Fruit fly (Drosophila melanogaster) whole organism, embryonic: ENCODE measurements around the gene foi.

Experiments used
- Asciz ChIP-seq: fragments of 200-800 bp; sonication (Bioruptor generic); optimal IDR thresholded peaks from 2 replicates; lab custom pipeline; 2017; ENCODE audit warnings: missing biosample characterization, mild to moderate bottlenecking, missing genetic modification characterization, missing genetic modification reagents
- CG10267 ChIP-seq: fragments of 200-800 bp; sonication (Bioruptor generic); optimal IDR thresholded peaks from 2 replicates; lab custom pipeline; 2018; ENCODE audit warnings: missing biosample characterization, mild to moderate bottlenecking, missing genetic modification characterization, moderate library complexity
- CG11085 ChIP-seq: fragments of 200-800 bp; sonication (Bioruptor generic); IDR thresholded peaks from 2 replicates; pipeline ENCODE4 v1.3.6; 2022; ENCODE audit warnings: missing biosample characterization, missing genetic modification characterization
- CG11247 ChIP-seq: fragments of 200-800 bp; sonication (Bioruptor generic); IDR thresholded peaks from 2 replicates; pipeline ENCODE4 v1.3.6; 2022; ENCODE audit warnings: missing biosample characterization, missing genetic modification characterization
- CG1233 ChIP-seq: fragments of 200-800 bp; sonication (Bioruptor generic); optimal IDR thresholded peaks from 4 replicates; lab custom pipeline; 2018; ENCODE audit warnings: missing biosample characterization, mild to moderate bottlenecking, missing genetic modification characterization
- CG14050 ChIP-seq: fragments of 200-800 bp; sonication (Bioruptor generic); IDR thresholded peaks from 3 replicates; pipeline ENCODE4 v1.3.6; 2022; ENCODE audit warnings: missing biosample characterization, missing genetic modification characterization
- CG14860 ChIP-seq: fragments of 200-800 bp; sonication (Bioruptor generic); IDR thresholded peaks from 3 replicates; pipeline ENCODE4 v1.3.6; 2022; ENCODE audit warnings: missing biosample characterization, missing genetic modification characterization; ENCODE audit not compliant: partially characterized antibody
- CG15073 ChIP-seq: fragments of 200-800 bp; sonication (Bioruptor generic); optimal IDR thresholded peaks from 2 replicates; lab custom pipeline; 2016; ENCODE audit warnings: missing biosample characterization, missing genetic modification characterization
- CG15514 ChIP-seq: fragments of 200-800 bp; sonication (Bioruptor generic); optimal IDR thresholded peaks from 3 replicates; lab custom pipeline; 2017; ENCODE audit warnings: missing biosample characterization, missing genetic modification characterization, mild to moderate bottlenecking, moderate library complexity, missing genetic modification reagents
- CG17361 ChIP-seq: fragments of 200-800 bp; sonication (Bioruptor generic); IDR thresholded peaks from 3 replicates; pipeline ENCODE4 v1.3.6; 2022; ENCODE audit warnings: missing biosample characterization, missing genetic modification characterization
- CG1832 ChIP-seq: fragments of 200-800 bp; sonication (Bioruptor generic); optimal IDR thresholded peaks from 2 replicates; lab custom pipeline; 2017; ENCODE audit warnings: missing biosample characterization, mild to moderate bottlenecking, missing genetic modification characterization, inconsistent platforms
- CG34422 ChIP-seq: fragments of 200-800 bp; sonication (Bioruptor generic); IDR thresholded peaks from 3 replicates; pipeline ENCODE4 v1.3.6; 2022; ENCODE audit warnings: missing biosample characterization, missing genetic modification characterization
- CG3838 ChIP-seq: fragments of 200-800 bp; sonication (Bioruptor generic); optimal IDR thresholded peaks from 3 replicates; lab custom pipeline; 2016; ENCODE audit warnings: missing biosample characterization, missing genetic modification characterization
- CG3847 ChIP-seq: fragments of 200-800 bp; sonication (Bioruptor generic); IDR thresholded peaks from 2 replicates; pipeline ENCODE4 v1.3.6; 2022; ENCODE audit warnings: missing biosample characterization, missing genetic modification characterization
- CG4404 ChIP-seq: fragments of 200-800 bp; sonication (Bioruptor generic); IDR thresholded peaks from 2 replicates; pipeline ENCODE4 v1.3.6; 2022; ENCODE audit warnings: missing biosample characterization, missing genetic modification characterization
- CG4707 ChIP-seq: fragments of 200-800 bp; sonication (Bioruptor generic); optimal IDR thresholded peaks from 2 replicates; lab custom pipeline; 2018; ENCODE audit warnings: missing biosample characterization, mild to moderate bottlenecking, missing genetic modification characterization, moderate library complexity
- CG6683 ChIP-seq: fragments of 200-800 bp; sonication (Bioruptor generic); optimal IDR thresholded peaks from 2 replicates; lab custom pipeline; 2017; ENCODE audit warnings: missing biosample characterization, mild to moderate bottlenecking, missing genetic modification characterization, missing genetic modification reagents
- CG6689 ChIP-seq: fragments of 200-800 bp; sonication (Bioruptor generic); IDR thresholded peaks from 2 replicates; pipeline ENCODE4 v1.3.6; 2022; ENCODE audit warnings: missing biosample characterization, missing genetic modification characterization
- CG6791 ChIP-seq: fragments of 200-800 bp; sonication (Bioruptor generic); IDR thresholded peaks from 3 replicates; pipeline ENCODE4 v1.3.6; 2022; ENCODE audit warnings: missing biosample characterization, missing genetic modification characterization; ENCODE audit not compliant: partially characterized antibody
- CG9797 ChIP-seq: fragments of 200-800 bp; sonication (Bioruptor generic); optimal IDR thresholded peaks from 3 replicates; lab custom pipeline; 2018; ENCODE audit warnings: missing biosample characterization, mild to moderate bottlenecking, missing genetic modification characterization
- CkIIα-i1 ChIP-seq: fragments of 200-800 bp; sonication (Bioruptor generic); IDR thresholded peaks from 2 replicates; pipeline ENCODE4 v1.3.6; 2022; ENCODE audit warnings: missing biosample characterization, missing genetic modification characterization
- Dfd ChIP-seq, 2 experiments: fragments of >200 bp; optimal IDR thresholded peaks; 2 replicates each; lab custom pipeline; 2017; ENCODE audit warnings: missing biosample characterization in 2 of 2, missing genetic modification characterization in 2 of 2
- GATAe ChIP-seq: fragments of 200-800 bp; sonication (Bioruptor generic); conservative IDR thresholded peaks from 2 replicates; pipeline ENCODE4 v1.3.6; 2022; ENCODE audit warnings: missing biosample characterization, missing genetic modification characterization
- H15 ChIP-seq: fragments of 200-800 bp; sonication (Bioruptor generic); IDR thresholded peaks from 3 replicates; pipeline ENCODE4 v1.3.6; 2022; ENCODE audit warnings: missing biosample characterization, missing genetic modification characterization
- Hey ChIP-seq: fragments of 200-800 bp; sonication (Bioruptor generic); optimal IDR thresholded peaks from 3 replicates; lab custom pipeline; 2018; ENCODE audit warnings: missing biosample characterization, mild to moderate bottlenecking, missing genetic modification characterization
- Mrtf ChIP-seq: fragments of 200-800 bp; sonication (Bioruptor generic); IDR thresholded peaks from 3 replicates; pipeline ENCODE4 v1.3.6; 2022; ENCODE audit warnings: missing biosample characterization, missing genetic modification characterization
- Six4 ChIP-seq: fragments of 200-800 bp; sonication (Bioruptor generic); optimal IDR thresholded peaks from 2 replicates; lab custom pipeline; 2016; ENCODE audit warnings: missing biosample characterization, missing genetic modification characterization
- Sry-δ ChIP-seq: fragments of 200-800 bp; sonication (Bioruptor generic); optimal IDR thresholded peaks from 2 replicates; lab custom pipeline; 2016; ENCODE audit warnings: missing biosample characterization, missing genetic modification characterization
- ab ChIP-seq: fragments of 200-800 bp; sonication (Bioruptor generic); optimal IDR thresholded peaks from 2 replicates; lab custom pipeline; 2016; ENCODE audit warnings: missing biosample characterization, missing genetic modification characterization
- al ChIP-seq: fragments of 200-800 bp; sonication (Bioruptor generic); IDR thresholded peaks from 2 replicates; pipeline ENCODE4 v1.3.6; 2022; ENCODE audit warnings: missing biosample characterization, missing genetic modification characterization
- ara ChIP-seq: fragments of 200-800 bp; sonication (Bioruptor generic); IDR thresholded peaks from 2 replicates; pipeline ENCODE4 v1.3.6; 2022; ENCODE audit warnings: missing biosample characterization, missing genetic modification characterization
- crol ChIP-seq: fragments of 200-800 bp; sonication (Bioruptor generic); IDR thresholded peaks from 2 replicates; pipeline ENCODE4 v1.3.6; 2022; ENCODE audit warnings: missing biosample characterization, missing genetic modification characterization
- esg ChIP-seq: fragments of 200-800 bp; sonication (Bioruptor generic); conservative IDR thresholded peaks from 2 replicates; pipeline ENCODE4 v1.3.6; 2022; ENCODE audit warnings: missing biosample characterization, missing genetic modification characterization
- fd3F ChIP-seq: fragments of 200-800 bp; sonication (Bioruptor generic); optimal IDR thresholded peaks from 2 replicates; lab custom pipeline; 2018; ENCODE audit warnings: missing biosample characterization, mild to moderate bottlenecking, missing genetic modification characterization, moderate library complexity
- hbn ChIP-seq: fragments of 200-800 bp; sonication (Bioruptor generic); IDR thresholded peaks from 2 replicates; pipeline ENCODE4 v1.3.6; 2022; ENCODE audit warnings: missing biosample characterization, missing genetic modification characterization; ENCODE audit not compliant: partially characterized antibody
- inv ChIP-seq: fragments of 200-800 bp; sonication (Bioruptor generic); IDR thresholded peaks from 2 replicates; pipeline ENCODE4 v1.3.6; 2022; ENCODE audit warnings: missing biosample characterization, missing genetic modification characterization; ENCODE audit not compliant: partially characterized antibody
- jigr1 ChIP-seq: fragments of 200-800 bp; sonication (Bioruptor generic); IDR thresholded peaks from 3 replicates; pipeline ENCODE4 v1.3.6; 2022; ENCODE audit warnings: missing biosample characterization, missing genetic modification characterization
- nau ChIP-seq: fragments of 200-800 bp; sonication (Bioruptor generic); optimal IDR thresholded peaks from 3 replicates; lab custom pipeline; 2017; ENCODE audit warnings: missing biosample characterization, mild to moderate bottlenecking, missing genetic modification characterization, missing genetic modification reagents
- nerfin-2 ChIP-seq: fragments of 200-800 bp; sonication (Bioruptor generic); IDR thresholded peaks from 2 replicates; pipeline ENCODE4 v1.3.6; 2022; ENCODE audit warnings: missing biosample characterization, missing genetic modification characterization; ENCODE audit not compliant: partially characterized antibody
- pho ChIP-seq: fragments of 200-800 bp; sonication (Bioruptor generic); optimal IDR thresholded peaks from 2 replicates; lab custom pipeline; 2016; ENCODE audit warnings: missing biosample characterization, missing genetic modification characterization
- ranshi ChIP-seq: fragments of 200-800 bp; sonication (Bioruptor generic); IDR thresholded peaks from 2 replicates; pipeline ENCODE4 v1.3.6; 2022; ENCODE audit warnings: missing biosample characterization, missing genetic modification characterization
- repo ChIP-seq: fragments of 200-800 bp; sonication (Bioruptor generic); optimal IDR thresholded peaks from 2 replicates; lab custom pipeline; 2016; ENCODE audit warnings: missing biosample characterization, missing genetic modification characterization
- run ChIP-seq: fragments of 200-800 bp; sonication (Bioruptor generic); optimal IDR thresholded peaks from 3 replicates; lab custom pipeline; 2018; ENCODE audit warnings: missing biosample characterization, mild to moderate bottlenecking, missing genetic modification characterization
- sens ChIP-seq: fragments of 200-800 bp; sonication (Bioruptor generic); peaks from one replicate; lab custom pipeline; 2016; ENCODE audit warnings: missing biosample characterization, missing genetic modification characterization
- shn ChIP-seq: fragments of 200-800 bp; sonication (Bioruptor generic); optimal IDR thresholded peaks from 3 replicates; lab custom pipeline; 2016; ENCODE audit warnings: missing biosample characterization, missing genetic modification characterization
- sna ChIP-seq: fragments of 200-800 bp; sonication (Bioruptor generic); IDR thresholded peaks from 2 replicates; pipeline ENCODE4 v1.3.6; 2022; ENCODE audit warnings: missing biosample characterization, missing genetic modification characterization; ENCODE audit not compliant: partially characterized antibody
- tap ChIP-seq: fragments of 200-800 bp; optimal IDR thresholded peaks from 3 replicates; lab custom pipeline; 2019; ENCODE audit warnings: missing biosample characterization, mild to moderate bottlenecking, missing genetic modification characterization, moderate library complexity
- trem ChIP-seq: fragments of 200-800 bp; optimal IDR thresholded peaks from 3 replicates; lab custom pipeline; 2019; ENCODE audit warnings: missing biosample characterization, mild to moderate bottlenecking, missing genetic modification characterization, moderate library complexity
- vfl ChIP-seq: fragments of 200-800 bp; sonication (Bioruptor generic); optimal IDR thresholded peaks from 2 replicates; lab custom pipeline; 2016; ENCODE audit warnings: missing biosample characterization, missing genetic modification characterization

Gene foi

DNA sequence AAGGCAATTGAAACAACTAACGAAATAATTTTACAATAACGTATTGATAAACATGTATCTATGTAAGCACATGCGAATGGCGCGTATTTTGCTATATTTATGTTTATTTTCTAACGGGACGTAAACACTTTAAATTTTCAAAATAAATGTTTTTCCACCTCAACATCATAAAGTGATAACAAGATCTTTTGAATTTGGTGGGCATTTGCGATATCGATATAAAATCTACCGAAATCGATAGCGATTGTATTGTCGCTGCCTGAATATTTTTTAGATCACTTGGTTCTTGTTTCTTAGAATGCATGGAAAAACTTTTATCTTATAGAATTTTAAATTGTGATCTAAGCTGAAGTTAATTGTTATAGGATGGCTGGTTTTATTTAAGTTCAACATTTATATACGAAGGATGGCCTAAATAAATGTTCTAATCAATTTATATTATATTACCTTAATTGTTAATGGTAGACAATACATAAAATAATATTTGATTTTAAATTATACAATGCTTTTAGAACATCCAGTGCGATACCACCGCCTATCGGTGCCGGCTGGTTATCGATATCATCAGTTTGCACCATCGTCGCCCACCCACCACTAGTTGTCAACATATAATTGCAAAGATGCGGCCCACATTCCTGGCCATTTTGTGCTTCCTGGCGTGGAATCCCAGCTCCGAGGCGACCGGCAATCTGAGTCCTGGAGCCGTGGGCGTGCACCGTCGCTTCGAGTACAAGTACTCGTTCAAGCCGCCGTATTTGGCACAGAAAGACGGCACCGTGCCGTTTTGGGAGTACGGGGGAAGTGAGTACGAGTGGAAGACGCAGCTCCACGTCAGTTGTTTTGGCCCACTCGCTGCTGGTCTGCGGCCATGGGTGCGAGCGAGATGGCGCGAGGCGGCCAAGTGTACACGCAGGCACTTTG lies 9.6 kb downstream of the foi start, which contains the start of gene ergic53 (continued):
- TF ChIP-seq CG1832, result peak; percentile 64
- peak; percentile 28 for TF ChIP-seq CG15514 (GFP tag; lab: Kevin White, UChicago)
- TF ChIP-seq CG10267 (tag; lab: Kevin White, UChicago), result peak; percentile 44
- TF ChIP-seq CG6689 (GFP tag; lab: Robert Waterston, UW), result no peak
- TF ChIP-seq shn (GFP tag; lab: Kevin White, UChicago), result no peak
- TF ChIP-seq pho (GFP tag; lab: Kevin White, UChicago), result no peak
- no peak; the same call in 1 of the 2 replicates for TF ChIP-seq hbn (GFP tag; lab: Robert Waterston, UW)
- TF ChIP-seq CG11085 (GFP tag; lab: Robert Waterston, UW), result no peak
- peak; percentile 10 for TF ChIP-seq repo (GFP tag; lab: Kevin White, UChicago)
- no peak for TF ChIP-seq vfl (GFP tag; lab: Kevin White, UChicago)
- no peak for TF ChIP-seq Asciz (GFP tag; lab: Kevin White, UChicago)
- TF ChIP-seq nau (GFP tag; lab: Kevin White, UChicago), result no peak
- TF ChIP-seq CG4707, result no peak
- TF ChIP-seq esg (GFP tag; lab: Robert Waterston, UW), result no peak
- no peak for TF ChIP-seq Hey (tag; lab: Kevin White, UChicago)
- TF ChIP-seq sna, result peak; percentile 71
- TF ChIP-seq ara (GFP tag; lab: Robert Waterston, UW), result no peak
- no peak for TF ChIP-seq Six4
- no peak for TF ChIP-seq Mrtf
- TF ChIP-seq crol (GFP tag; lab: Robert Waterston, UW), result peak; percentile 91
- TF ChIP-seq CG1233 (GFP tag; lab: Kevin White, UChicago), result no peak
- peak; percentile 70; the same call in 2 of the 3 replicates for TF ChIP-seq CG14860 (GFP tag; lab: Robert Waterston, UW)
- peak; percentile 1 for TF ChIP-seq tap (tag; lab: Kevin White, UChicago)
- TF ChIP-seq CG4404, result no peak
- TF ChIP-seq run (tag; lab: Kevin White, UChicago), result no peak
- peak; percentile 30 for TF ChIP-seq trem (tag; lab: Kevin White, UChicago)
- no peak for TF ChIP-seq CG14050 (GFP tag; lab: Robert Waterston, UW)
- TF ChIP-seq CG17361 (GFP tag; lab: Robert Waterston, UW), result peak; percentile 59; the same call in 2 of the 3 replicates
- peak; percentile 31 for TF ChIP-seq CG9797 (GFP tag; lab: Kevin White, UChicago)
- no peak for TF ChIP-seq CG3838 (GFP tag; lab: Kevin White, UChicago)
- peak; percentile 77 for TF ChIP-seq nerfin-2
- TF ChIP-seq sens (GFP tag; lab: Kevin White, UChicago), result peak; percentile 32
- no peak for TF ChIP-seq GATAe (GFP tag; lab: Robert Waterston, UW)
- TF ChIP-seq CG15073 (GFP tag; lab: Kevin White, UChicago), result no peak
- TF ChIP-seq al (GFP tag; lab: Robert Waterston, UW), result no peak
- TF ChIP-seq jigr1, result no peak
- peak; percentile 79 for TF ChIP-seq Sry-δ
- no peak for TF ChIP-seq H15 (GFP tag; lab: Robert Waterston, UW)
- peak; percentile 94; the same call in 2 of the 3 replicates for TF ChIP-seq CG34422 (GFP tag; lab: Robert Waterston, UW)
- peak; percentile 56 for TF ChIP-seq inv (GFP tag; lab: Robert Waterston, UW)
- TF ChIP-seq CG6683, result no peak
- TF ChIP-seq ranshi (GFP tag; lab: Robert Waterston, UW), result no peak
- no peak for TF ChIP-seq ab (GFP tag; lab: Kevin White, UChicago)
- no peak for TF ChIP-seq CG11247 (GFP tag; lab: Robert Waterston, UW)
- TF ChIP-seq CkIIα-i1, result no peak
- no peak for TF ChIP-seq CG3847 (GFP tag; lab: Robert Waterston, UW)
- no peak for TF ChIP-seq fd3F (GFP tag; lab: Kevin White, UChicago)
- no peak for TF ChIP-seq Dfd (GFP tag; optimal IDR thresholded peaks at IDR 0.05; lab: Kevin White, UChicago)
- TF ChIP-seq CG6791 (GFP tag; lab: Robert Waterston, UW), result peak; percentile 84
